Worm (Caenorhabditis elegans) whole organism, L4 larva: ENCODE data around the gene scl-1.

Experiments used
- R02D3.7 ChIP-seq: fragments of 150-350 bp; sonication (generic microtip); optimal IDR thresholded peaks from 3 replicates; lab custom pipeline; 2014; ENCODE audit warnings: missing biosample characterization, missing genetic modification characterization
- ceh-82 ChIP-seq: sonication (generic microtip); optimal IDR thresholded peaks from 2 replicates; lab custom pipeline; 2017; ENCODE audit warnings: missing biosample characterization, missing genetic modification characterization
- jun-1 ChIP-seq: fragments of 150-350 bp; optimal IDR thresholded peaks from 2 replicates; lab custom pipeline; 2014; ENCODE audit warnings: missing biosample characterization, missing genetic modification reagents, missing genetic modification characterization
- nhr-10 ChIP-seq: fragments of 150-350 bp; optimal IDR thresholded peaks from 2 replicates; lab custom pipeline; 2014; ENCODE audit warnings: missing biosample characterization, missing genetic modification characterization
- nhr-237 ChIP-seq: sonication (generic microtip); optimal IDR thresholded peaks from 2 replicates; lab custom pipeline; 2017; ENCODE audit warnings: missing biosample characterization, missing genetic modification characterization
- sdz-12 ChIP-seq: fragments of 200-800 bp; sonication (Bioruptor generic); optimal IDR thresholded peaks from 2 replicates; lab custom pipeline; 2018; ENCODE audit warnings: mild to moderate bottlenecking, missing genetic modification characterization, missing compliant biosample characterization
- skn-1 ChIP-seq: fragments of 150-350 bp; optimal IDR thresholded peaks from 2 replicates; lab custom pipeline; 2014; ENCODE audit warnings: missing biosample characterization, missing genetic modification characterization
- snpc-4 ChIP-seq: fragments of 150-350 bp; optimal IDR thresholded peaks from 2 replicates; lab custom pipeline; 2014; ENCODE audit warnings: missing biosample characterization, missing genetic modification characterization

ce11 chrIV:13038888-13039287 lies 17.2 kb upstream of the scl-1 start, which contains the start of gene F49E11.2:
- no peak for TF ChIP-seq nhr-237 (tag; lab: Kevin White, UChicago)
- TF ChIP-seq skn-1 (tag; lab: Kevin White, UChicago), result no peak
- TF ChIP-seq sdz-12 (GFP tag; lab: Kevin White, UChicago), result no peak
- TF ChIP-seq R02D3.7 (tag; lab: Kevin White, UChicago), result no peak
- no peak for TF ChIP-seq nhr-10 (tag; lab: Kevin White, UChicago)
- no peak for TF ChIP-seq ceh-82
- no peak for TF ChIP-seq snpc-4 (tag; lab: Kevin White, UChicago)
- no peak for TF ChIP-seq jun-1
